Worm (Caenorhabditis elegans) whole organism, L1 larva: ENCODE measurements around the gene lin-14.

Experiments used
- ceh-82 ChIP-seq, 3 experiments: fragments of 150-350 bp in 1 of 3; sonication (generic microtip) in 2 of 3; optimal IDR thresholded peaks; 2 replicates each; lab custom pipeline; 2014 to 2017; ENCODE audit warnings: missing biosample characterization in 3 of 3, missing genetic modification characterization in 3 of 3
- nhr-11 ChIP-seq: fragments of 150-350 bp; optimal IDR thresholded peaks from 2 replicates; lab custom pipeline; 2014; ENCODE audit warnings: missing biosample characterization, missing genetic modification characterization
- nhr-12 ChIP-seq: sonication (generic microtip); optimal IDR thresholded peaks from 2 replicates; lab custom pipeline; 2017; ENCODE audit warnings: missing biosample characterization, missing genetic modification characterization
- nhr-28 ChIP-seq: fragments of 150-350 bp; optimal IDR thresholded peaks from 2 replicates; lab custom pipeline; 2014; ENCODE audit warnings: missing biosample characterization, missing genetic modification characterization
- pag-3 ChIP-seq: sonication (generic microtip); optimal IDR thresholded peaks from 2 replicates; lab custom pipeline; 2017; ENCODE audit warnings: missing genetic modification characterization, mild to moderate bottlenecking, missing compliant biosample characterization, antibody characterized with exemption, borderline replicate concordance; ENCODE audit not compliant: insufficient read depth
- pqm-1 ChIP-seq: sonication (generic microtip); optimal IDR thresholded peaks from 3 replicates; lab custom pipeline; 2017; ENCODE audit warnings: missing biosample characterization, missing genetic modification characterization
- snu-23 ChIP-seq: sonication (generic microtip); optimal IDR thresholded peaks from 2 replicates; lab custom pipeline; 2016; ENCODE audit warnings: missing genetic modification characterization, missing compliant biosample characterization
- unc-30 ChIP-seq: sonication (generic microtip); optimal IDR thresholded peaks from 2 replicates; lab custom pipeline; 2017; ENCODE audit warnings: missing biosample characterization, missing genetic modification characterization
- zag-1 ChIP-seq: fragments of 150-350 bp; optimal IDR thresholded peaks from 2 replicates; lab custom pipeline; 2014; ENCODE audit warnings: missing biosample characterization, missing genetic modification characterization

- TF ChIP-seq zag-1 (no peak), nhr-28 (no peak), nhr-12 (tag; lab: Kevin White, UChicago) (no peak), pqm-1 (tag; lab: Kevin White, UChicago) (no peak), snu-23 (no peak), nhr-11 (tag; lab: Kevin White, UChicago) (no peak), pag-3 (tag; lab: Kevin White, UChicago) (no peak), ceh-82 (tag; optimal IDR thresholded peaks at IDR 0.05; lab: Kevin White, UChicago) (no peak), unc-30 (tag; lab: Kevin White, UChicago) (no peak)
Measured at ce11 chrX:11454231-11454630, 11.1 kb upstream of the lin-14 start, which contains the start of gene F48C5.2.
